Worm (Caenorhabditis elegans): ENCODE measurements around the gene C15F1.8.

DNA sequence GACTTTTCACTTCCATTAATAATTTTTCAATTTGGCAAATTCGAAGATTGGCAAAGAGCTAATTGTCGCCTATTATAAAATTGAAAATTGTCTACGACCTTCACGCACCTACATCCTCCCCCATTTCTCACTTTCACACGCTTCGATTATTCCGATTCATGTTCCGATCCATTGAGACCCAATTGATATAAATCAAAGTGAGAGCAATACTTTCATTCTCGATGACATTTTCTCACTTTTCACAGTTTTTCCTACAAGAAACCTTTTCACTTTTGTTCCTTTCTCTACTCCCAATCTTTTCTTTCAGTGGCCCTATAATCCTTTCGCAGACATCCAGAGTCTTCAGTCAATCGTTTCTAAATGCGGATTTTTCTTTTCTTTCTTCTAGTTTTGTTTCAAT lies 2.0 kb upstream of the C15F1.8 start, which contains the start of gene C15F1.2:
- no peak for TF ChIP-seq flt-1 (GFP tag; IDR thresholded peaks at IDR 0.05)
- TF ChIP-seq T22C8.4 (GFP tag; IDR thresholded peaks at IDR 0.05) = no peak
- TF ChIP-seq ztf-29 (GFP tag; IDR thresholded peaks at IDR 0.05) = no peak

All from whole organism, midembryonic.